Fruit fly (Drosophila melanogaster): Measurements from ENCODE around the gene mura.

DNA sequence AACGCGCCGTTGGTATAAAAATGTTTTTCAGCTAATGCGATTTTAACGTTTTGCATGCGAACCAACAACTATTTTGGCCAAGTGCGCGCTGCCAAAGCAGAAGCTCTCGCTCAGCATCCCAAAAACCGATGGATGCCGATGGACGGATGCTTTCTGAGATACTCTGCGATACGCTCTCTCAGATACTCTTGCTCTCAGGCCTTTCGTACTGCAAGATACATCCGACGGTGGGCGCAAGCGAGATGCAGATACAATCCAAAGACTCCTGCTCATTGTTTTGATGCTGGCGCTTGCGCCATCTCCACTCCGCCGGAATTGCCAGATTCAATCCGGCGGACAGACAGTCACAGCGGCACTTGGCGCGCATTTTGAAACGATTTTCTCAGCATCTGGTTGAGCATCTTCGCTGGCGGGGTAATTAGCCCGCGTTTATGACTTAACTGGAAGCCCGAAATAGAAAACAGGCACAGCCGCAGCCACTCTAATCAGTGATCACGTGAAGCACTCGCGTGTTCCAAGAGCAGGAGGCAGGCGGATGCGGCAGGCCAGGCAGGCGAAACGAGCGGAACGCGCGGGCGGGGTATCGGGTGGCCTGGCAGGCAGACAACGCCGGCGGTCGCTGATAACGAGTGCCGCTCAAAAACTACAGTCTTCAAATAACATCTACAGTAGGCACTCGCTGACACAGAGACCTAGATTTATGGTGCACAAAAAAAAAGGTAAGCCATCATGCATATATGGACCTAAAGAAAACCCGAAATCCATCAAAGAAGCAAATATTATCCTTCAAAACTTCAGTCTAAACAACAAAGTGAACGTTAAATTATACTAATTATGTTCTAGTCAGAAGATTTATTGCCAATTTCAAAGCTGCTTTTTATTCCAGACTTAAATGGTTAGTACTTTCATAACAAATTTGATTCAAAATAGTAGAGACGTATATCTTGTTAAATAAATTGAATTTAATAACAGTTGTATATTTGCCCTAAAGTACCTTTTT lies 57.7 kb downstream of the mura start, which contains the start of gene CG16779:
- TF ChIP-seq CG7045 (GFP tag; optimal IDR thresholded peaks at IDR 0.05) = no peak
- TF ChIP-seq Mnt (GFP tag; optimal IDR thresholded peaks at IDR 0.05) = no peak

All from whole organism, adult.